Worm (Caenorhabditis elegans) whole organism, L4 larva: ENCODE data around the gene srsx-6.

Experiments
- Y105C5A.15 ChIP-seq: fragments of 200-800 bp; sonication (Bioruptor generic); IDR thresholded peaks from 2 replicates; pipeline ENCODE4 v1.3.6; 2022; ENCODE audit warnings: missing genetic modification characterization, missing compliant biosample characterization
- ces-1 ChIP-seq: fragments of 150-350 bp; sonication (generic microtip); optimal IDR thresholded peaks from 4 replicates; lab custom pipeline; 2014; ENCODE audit warnings: missing biosample characterization, missing genetic modification reagents, missing genetic modification characterization
- fos-1 ChIP-seq: fragments of 150-350 bp; optimal IDR thresholded peaks from 2 replicates; lab custom pipeline; 2014; ENCODE audit warnings: missing biosample characterization, missing genetic modification characterization
- mdl-1 ChIP-seq, 2 experiments: fragments of 150-350 bp in 1 of 2; sonication (generic microtip) in 1 of 2; optimal IDR thresholded peaks; 2 replicates each; lab custom pipeline; 2014 to 2017; ENCODE audit warnings: missing biosample characterization in 2 of 2, missing genetic modification characterization in 2 of 2
- nhr-11 ChIP-seq: fragments of 150-350 bp; optimal IDR thresholded peaks from 2 replicates; lab custom pipeline; 2014; ENCODE audit warnings: missing biosample characterization, missing genetic modification characterization
- nhr-28 ChIP-seq: fragments of 150-350 bp; optimal IDR thresholded peaks from 2 replicates; lab custom pipeline; 2014; ENCODE audit warnings: missing biosample characterization, missing genetic modification characterization
- nhr-41 ChIP-seq: fragments of 200-800 bp; sonication (Bioruptor generic); IDR thresholded peaks from 2 replicates; pipeline ENCODE4 v1.3.6; 2022; ENCODE audit warnings: missing genetic modification reagents, missing genetic modification characterization, missing compliant biosample characterization
- pqm-1 ChIP-seq: sonication (generic microtip); optimal IDR thresholded peaks from 2 replicates; lab custom pipeline; 2017; ENCODE audit warnings: missing biosample characterization, missing genetic modification characterization
- tag-97 ChIP-seq: fragments of 200-800 bp; sonication (Bioruptor generic); IDR thresholded peaks from 2 replicates; pipeline ENCODE4 v1.3.6; 2022; ENCODE audit warnings: missing genetic modification characterization, missing compliant biosample characterization

DNA sequence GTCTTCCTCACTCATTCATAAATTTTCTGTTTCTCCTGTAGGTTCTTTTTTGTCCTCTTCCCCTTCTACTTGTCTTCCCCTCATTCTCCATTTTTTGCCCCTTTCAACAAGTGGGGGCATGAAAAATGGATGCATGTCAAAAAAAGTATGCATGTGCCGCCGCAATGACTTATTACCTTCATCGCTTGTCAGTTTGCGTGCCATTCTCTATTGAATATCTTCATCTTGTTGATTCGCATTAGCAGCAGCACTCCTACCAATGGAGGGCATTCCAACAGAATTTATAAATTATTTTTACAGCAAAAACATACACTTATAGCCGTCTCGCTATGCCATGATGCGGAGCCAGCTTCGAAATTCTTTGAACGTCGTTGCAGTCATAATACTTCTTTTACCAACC, 35.7 kb upstream of the srsx-6 start, which contains the start of gene F40A3.1:
- no peak for TF ChIP-seq tag-97
- no peak for TF ChIP-seq nhr-41 (GFP tag; lab: Robert Waterston, UW)
- no peak for TF ChIP-seq fos-1
- no peak for TF ChIP-seq Y105C5A.15 (GFP tag; lab: Robert Waterston, UW)
- no peak for TF ChIP-seq ces-1 (GFP tag; lab: Kevin White, UChicago)
- no peak for TF ChIP-seq nhr-28 (tag; lab: Kevin White, UChicago)
- TF ChIP-seq mdl-1 (tag; optimal IDR thresholded peaks at IDR 0.05; lab: Kevin White, UChicago) = no peak
- no peak for TF ChIP-seq nhr-11 (tag; lab: Kevin White, UChicago)
- TF ChIP-seq pqm-1 (tag; lab: Kevin White, UChicago) = no peak
